Fruit fly (Drosophila melanogaster) whole organism, embryonic: ENCODE results near the gene CG9150.

Experiments
- Abd-B ChIP-seq: fragments of 200-800 bp; sonication (Bioruptor generic); optimal IDR thresholded peaks from 2 replicates; lab custom pipeline; 2018; ENCODE audit warnings: missing biosample characterization, mild to moderate bottlenecking, missing genetic modification characterization, moderate library complexity
- CG10431 ChIP-seq: fragments of 200-800 bp; sonication (Bioruptor generic); optimal IDR thresholded peaks from 3 replicates; lab custom pipeline; 2018; ENCODE audit warnings: missing biosample characterization, mild to moderate bottlenecking, missing genetic modification characterization
- CG12659 ChIP-seq: fragments of 200-800 bp; sonication (Bioruptor generic); optimal IDR thresholded peaks from 3 replicates; lab custom pipeline; 2017; ENCODE audit warnings: mild to moderate bottlenecking, missing biosample characterization, missing genetic modification reagents, missing genetic modification characterization
- CG13624 ChIP-seq: fragments of 200-800 bp; sonication (Bioruptor generic); optimal IDR thresholded peaks from 2 replicates; lab custom pipeline; 2016; ENCODE audit warnings: missing biosample characterization, missing genetic modification characterization
- CG13775 ChIP-seq: fragments of 200-800 bp; sonication (Bioruptor generic); optimal IDR thresholded peaks from 3 replicates; lab custom pipeline; 2017; ENCODE audit warnings: missing biosample characterization, mild to moderate bottlenecking, missing genetic modification characterization
- CG17186 ChIP-seq: fragments of 200-800 bp; sonication (Bioruptor generic); optimal IDR thresholded peaks from 3 replicates; lab custom pipeline; 2017; ENCODE audit warnings: missing biosample characterization, missing genetic modification reagents, missing genetic modification characterization
- CG17612 ChIP-seq: fragments of 200-800 bp; sonication (Bioruptor generic); IDR thresholded peaks from 2 replicates; pipeline ENCODE4 v1.3.6; 2022; ENCODE audit warnings: missing biosample characterization, missing genetic modification characterization
- CG17912 ChIP-seq: fragments of 200-800 bp; sonication (Bioruptor generic); optimal IDR thresholded peaks from 2 replicates; lab custom pipeline; 2018; ENCODE audit warnings: missing biosample characterization, mild to moderate bottlenecking, missing genetic modification characterization
- CG18011 ChIP-seq: fragments of 200-800 bp; sonication (Bioruptor generic); optimal IDR thresholded peaks from 2 replicates; lab custom pipeline; 2017; ENCODE audit warnings: missing biosample characterization, missing genetic modification characterization, mild to moderate bottlenecking, moderate library complexity, missing genotype
- CG2199 ChIP-seq: fragments of 200-800 bp; sonication (Bioruptor generic); IDR thresholded peaks from 3 replicates; pipeline ENCODE4 v1.3.6; 2022; ENCODE audit warnings: missing biosample characterization, missing genetic modification characterization
- CG31224 ChIP-seq: fragments of 200-800 bp; sonication (Bioruptor generic); IDR thresholded peaks from 2 replicates; pipeline ENCODE4 v1.3.6; 2022; ENCODE audit warnings: missing biosample characterization, missing genetic modification characterization
- CG31365 ChIP-seq: fragments of 200-800 bp; sonication (Bioruptor generic); optimal IDR thresholded peaks from 2 replicates; lab custom pipeline; 2018; ENCODE audit warnings: missing biosample characterization, mild to moderate bottlenecking, missing genetic modification characterization
- CG32767 ChIP-seq: fragments of 200-800 bp; sonication (Bioruptor generic); IDR thresholded peaks from 2 replicates; pipeline ENCODE4 v1.3.6; 2022; ENCODE audit warnings: missing biosample characterization, missing genetic modification characterization
- CG34376 ChIP-seq: fragments of 200-800 bp; sonication (Bioruptor generic); optimal IDR thresholded peaks from 2 replicates; lab custom pipeline; 2018; ENCODE audit warnings: missing biosample characterization, mild to moderate bottlenecking, missing genetic modification characterization
- CG7839 ChIP-seq: fragments of 200-800 bp; sonication (Bioruptor generic); optimal IDR thresholded peaks from 3 replicates; lab custom pipeline; 2018; ENCODE audit warnings: missing biosample characterization, mild to moderate bottlenecking, missing genetic modification characterization, moderate library complexity
- CG8359 ChIP-seq: fragments of 200-800 bp; sonication (Bioruptor generic); optimal IDR thresholded peaks from 2 replicates; lab custom pipeline; 2017; ENCODE audit warnings: missing biosample characterization, mild to moderate bottlenecking, missing genetic modification characterization, borderline replicate concordance
- CG8388 ChIP-seq: fragments of 200-800 bp; sonication (Bioruptor generic); optimal IDR thresholded peaks from 2 replicates; lab custom pipeline; 2019; ENCODE audit warnings: missing biosample characterization, mild to moderate bottlenecking, missing genetic modification characterization, moderate library complexity
- CG9932 ChIP-seq: fragments of 200-800 bp; sonication (Bioruptor generic); IDR thresholded peaks from 2 replicates; pipeline ENCODE4 v1.3.6; 2022; ENCODE audit warnings: missing biosample characterization, missing genetic modification characterization
- D19A ChIP-seq: fragments of 200-800 bp; optimal IDR thresholded peaks from 3 replicates; lab custom pipeline; 2019; ENCODE audit warnings: missing biosample characterization, mild to moderate bottlenecking, missing genetic modification characterization, moderate library complexity
- Dip3 ChIP-seq: fragments of 200-800 bp; sonication (Bioruptor generic); optimal IDR thresholded peaks from 3 replicates; lab custom pipeline; 2016; ENCODE audit warnings: missing biosample characterization, missing genetic modification characterization
- Gsc ChIP-seq: fragments of 200-800 bp; sonication (Bioruptor generic); IDR thresholded peaks from 2 replicates; pipeline ENCODE4 v1.3.6; 2022; ENCODE audit warnings: missing biosample characterization, missing genetic modification characterization
- Kr ChIP-seq: fragments of 200-800 bp; sonication (Bioruptor generic); optimal IDR thresholded peaks from 2 replicates; lab custom pipeline; 2017; ENCODE audit warnings: missing biosample characterization, mild to moderate bottlenecking, missing genetic modification characterization
- Nf-YA ChIP-seq: fragments of 200-800 bp; sonication (Bioruptor generic); IDR thresholded peaks from 2 replicates; pipeline ENCODE4 v1.3.6; 2022; ENCODE audit warnings: missing biosample characterization, missing genetic modification characterization
- Sox100B ChIP-seq: fragments of 200-800 bp; sonication (Bioruptor generic); optimal IDR thresholded peaks from 3 replicates; lab custom pipeline; 2018; ENCODE audit warnings: missing biosample characterization, mild to moderate bottlenecking, missing genetic modification characterization
- Sry-β ChIP-seq: fragments of 200-800 bp; sonication (Bioruptor generic); optimal IDR thresholded peaks from 2 replicates; lab custom pipeline; 2018; ENCODE audit warnings: missing biosample characterization, mild to moderate bottlenecking, missing genetic modification characterization, moderate library complexity
- Ssrp ChIP-seq: fragments of 200-800 bp; sonication (Bioruptor generic); optimal IDR thresholded peaks from 2 replicates; lab custom pipeline; 2018; ENCODE audit warnings: missing biosample characterization, mild to moderate bottlenecking, missing genetic modification characterization, moderate library complexity
- ab ChIP-seq: fragments of 200-800 bp; sonication (Bioruptor generic); optimal IDR thresholded peaks from 2 replicates; lab custom pipeline; 2016; ENCODE audit warnings: missing biosample characterization, missing genetic modification characterization
- amos ChIP-seq: fragments of 200-800 bp; sonication (Bioruptor generic); IDR thresholded peaks from 2 replicates; pipeline ENCODE4 v1.3.6; 2022; ENCODE audit warnings: missing biosample characterization, missing genetic modification characterization; ENCODE audit not compliant: partially characterized antibody
- cas ChIP-seq: fragments of 200-800 bp; sonication (Bioruptor generic); IDR thresholded peaks from 2 replicates; pipeline ENCODE4 v1.3.6; 2022; ENCODE audit warnings: missing biosample characterization, missing genetic modification characterization
- corto ChIP-seq: fragments of 200-800 bp; sonication (Bioruptor generic); optimal IDR thresholded peaks from 2 replicates; lab custom pipeline; 2016; ENCODE audit warnings: missing biosample characterization, mild to moderate bottlenecking, missing genetic modification characterization, moderate library complexity
- cwo ChIP-seq: fragments of 200-800 bp; sonication (Bioruptor generic); optimal IDR thresholded peaks from 3 replicates; lab custom pipeline; 2017; ENCODE audit warnings: missing biosample characterization, missing genetic modification characterization, mild to moderate bottlenecking, moderate library complexity, missing genetic modification reagents
- dm ChIP-seq: fragments of 200-800 bp; sonication (Bioruptor generic); optimal IDR thresholded peaks from 3 replicates; lab custom pipeline; 2016; ENCODE audit warnings: missing biosample characterization, missing genetic modification characterization
- ewg ChIP-seq: fragments of 200-800 bp; sonication (Bioruptor generic); optimal IDR thresholded peaks from 3 replicates; lab custom pipeline; 2017; ENCODE audit warnings: mild to moderate bottlenecking, missing biosample characterization, missing genetic modification reagents, missing genetic modification characterization
- h ChIP-seq: fragments of >200 bp; optimal IDR thresholded peaks from 2 replicates; lab custom pipeline; 2017
- hbn ChIP-seq: fragments of 200-800 bp; sonication (Bioruptor generic); IDR thresholded peaks from 2 replicates; pipeline ENCODE4 v1.3.6; 2022; ENCODE audit warnings: missing biosample characterization, missing genetic modification characterization; ENCODE audit not compliant: partially characterized antibody
- her ChIP-seq: fragments of 200-800 bp; sonication (Bioruptor generic); optimal IDR thresholded peaks from 2 replicates; lab custom pipeline; 2016; ENCODE audit warnings: missing biosample characterization, missing genetic modification characterization
- hkb ChIP-seq, 2 experiments: fragments of 200-800 bp in 1 of 2; fragments of >200 bp in 1 of 2; sonication (Bioruptor generic) in 1 of 2; IDR thresholded peaks in 1 of 2; optimal IDR thresholded peaks in 1 of 2; 2 replicates each; pipeline versions ENCODE4 v1.3.6 to Lab custom; 2017 to 2022; ENCODE audit warnings: missing biosample characterization in 1 of 2, missing genetic modification characterization in 1 of 2
- jumu ChIP-seq: fragments of 200-800 bp; sonication (Bioruptor generic); optimal IDR thresholded peaks from 3 replicates; lab custom pipeline; 2016; ENCODE audit warnings: missing biosample characterization, missing genetic modification characterization
- ken ChIP-seq: fragments of 200-800 bp; sonication (Bioruptor generic); IDR thresholded peaks from 3 replicates; pipeline ENCODE4 v1.3.6; 2022; ENCODE audit warnings: missing biosample characterization, missing genetic modification characterization
- mirr ChIP-seq: fragments of 200-800 bp; sonication (Bioruptor generic); optimal IDR thresholded peaks from 3 replicates; lab custom pipeline; 2018; ENCODE audit warnings: missing biosample characterization, mild to moderate bottlenecking, missing genetic modification characterization
- org-1 ChIP-seq: fragments of 200-800 bp; sonication (Bioruptor generic); optimal IDR thresholded peaks from 2 replicates; lab custom pipeline; 2017; ENCODE audit warnings: missing biosample characterization, missing genetic modification characterization
- repo ChIP-seq: fragments of 200-800 bp; sonication (Bioruptor generic); optimal IDR thresholded peaks from 2 replicates; lab custom pipeline; 2016; ENCODE audit warnings: missing biosample characterization, missing genetic modification characterization
- sc ChIP-seq, 3 experiments: fragments of >200 bp in 2 of 3; fragments of 200-800 bp in 1 of 3; sonication (Bioruptor generic) in 1 of 3; optimal IDR thresholded peaks; 2 replicates in 2 of 3; 3 replicates in 1 of 3; lab custom pipeline; 2017; ENCODE audit warnings: mild to moderate bottlenecking in 1 of 3, missing biosample characterization in 1 of 3, missing genetic modification characterization in 1 of 3, missing genetic modification reagents in 1 of 3
- sd ChIP-seq: fragments of 200-800 bp; sonication (Bioruptor generic); optimal IDR thresholded peaks from 3 replicates; lab custom pipeline; 2018; ENCODE audit warnings: missing biosample characterization, mild to moderate bottlenecking, missing genetic modification characterization, moderate library complexity
- slp2 ChIP-seq: fragments of 200-800 bp; sonication (Bioruptor generic); optimal IDR thresholded peaks from 2 replicates; lab custom pipeline; 2016; ENCODE audit warnings: missing biosample characterization, missing genetic modification characterization
- ttk ChIP-seq: fragments of 200-800 bp; sonication (Bioruptor generic); IDR thresholded peaks from 2 replicates; pipeline ENCODE4 v2.1.2; 2022; ENCODE audit warnings: missing biosample characterization, missing genetic modification characterization
- twi ChIP-seq: fragments of 200-800 bp; optimal IDR thresholded peaks from 2 replicates; lab custom pipeline; 2019; ENCODE audit warnings: missing biosample characterization, mild to moderate bottlenecking, missing genetic modification characterization, moderate library complexity
- tx ChIP-seq: fragments of 200-800 bp; sonication (Bioruptor generic); optimal IDR thresholded peaks from 2 replicates; lab custom pipeline; 2016; ENCODE audit warnings: missing biosample characterization, missing genetic modification characterization
- usp ChIP-seq: fragments of >200 bp; optimal IDR thresholded peaks from 2 replicates; lab custom pipeline; 2017; ENCODE audit warnings: missing biosample characterization, missing genetic modification characterization

CG9150 gene

DNA sequence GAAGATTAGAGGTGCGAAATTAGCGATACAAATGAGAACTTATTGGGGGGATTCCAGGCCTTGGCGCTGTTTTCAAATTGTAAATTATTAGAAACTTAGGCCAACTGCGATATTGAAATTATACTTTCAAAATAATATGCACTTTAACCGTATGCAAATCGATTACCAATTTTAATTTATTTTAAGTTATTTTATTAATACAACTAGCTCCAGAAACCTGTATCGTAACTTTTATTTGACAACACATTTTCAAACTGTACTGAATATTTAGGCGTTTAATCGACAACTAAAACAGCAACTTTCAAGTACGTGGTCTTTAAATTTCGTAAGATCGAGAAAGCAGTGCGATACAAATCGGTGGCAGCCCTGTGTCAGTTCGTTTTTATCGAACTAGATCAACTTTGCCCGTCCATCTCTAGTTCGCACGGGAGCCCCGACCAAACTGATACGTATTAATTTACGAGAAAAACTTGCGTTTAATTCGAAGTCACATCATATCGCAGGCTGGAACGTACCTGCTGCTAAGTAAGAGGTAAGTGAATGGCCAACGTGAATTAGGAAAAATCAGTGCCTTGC is 2.4 kb upstream of the CG9150 start, which contains the start of the genes CG9154 and Kr-h2 (continued):
- TF ChIP-seq cas (GFP tag; lab: Robert Waterston, UW): no peak
- TF ChIP-seq hkb (optimal IDR thresholded peaks at IDR 0.05; lab: Kevin White, UChicago): no peak
- TF ChIP-seq hkb (GFP tag; IDR thresholded peaks at IDR 0.05; lab: Robert Waterston, UW): no peak
- TF ChIP-seq jumu (GFP tag; lab: Kevin White, UChicago): no peak
- no peak for TF ChIP-seq Nf-YA (GFP tag; lab: Robert Waterston, UW)
- TF ChIP-seq Sry-β: peak; percentile 28
- no peak for TF ChIP-seq Ssrp
- no peak for TF ChIP-seq Kr (GFP tag; lab: Kevin White, UChicago)
- peak; percentile 51 for TF ChIP-seq CG13775 (GFP tag; lab: Kevin White, UChicago)
- TF ChIP-seq ken (GFP tag; lab: Robert Waterston, UW): no peak
- TF ChIP-seq ab (GFP tag; lab: Kevin White, UChicago): no peak
- no peak for TF ChIP-seq CG10431 (GFP tag; lab: Kevin White, UChicago)
- TF ChIP-seq CG17186 (GFP tag; lab: Kevin White, UChicago): peak; percentile 42
- peak; percentile 24 for TF ChIP-seq mirr (GFP tag; lab: Kevin White, UChicago)
- no peak for TF ChIP-seq CG2199 (GFP tag; lab: Robert Waterston, UW)
- no peak for TF ChIP-seq Gsc (GFP tag; lab: Robert Waterston, UW)
- TF ChIP-seq sc (optimal IDR thresholded peaks at IDR 0.05; lab: Kevin White, UChicago): no peak
- no peak for TF ChIP-seq sc (GFP tag; optimal IDR thresholded peaks at IDR 0.05; lab: Kevin White, UChicago)
- TF ChIP-seq tx (GFP tag; lab: Kevin White, UChicago): no peak
- peak; percentile 33 for TF ChIP-seq sd (tag; lab: Kevin White, UChicago)
- TF ChIP-seq hbn: peak; percentile 33; the same call in 1 of the 2 replicates
- no peak for TF ChIP-seq ttk (GFP tag; lab: Robert Waterston, UW)
- TF ChIP-seq CG31224: peak; percentile 25; the same call in 1 of the 2 replicates
- no peak for TF ChIP-seq org-1 (GFP tag; lab: Kevin White, UChicago)
- no peak for TF ChIP-seq ewg (GFP tag; lab: Kevin White, UChicago)
- no peak for TF ChIP-seq usp (GFP tag; lab: Kevin White, UChicago)
- TF ChIP-seq CG18011 (GFP tag; lab: Kevin White, UChicago): peak; percentile 41
- no peak for TF ChIP-seq twi (tag; lab: Kevin White, UChicago)
- TF ChIP-seq dm (GFP tag; lab: Kevin White, UChicago): peak; percentile 26
- peak; percentile 19 for TF ChIP-seq CG13624 (GFP tag; lab: Kevin White, UChicago)
- TF ChIP-seq, all 482 proteins: peak for 174

- TF ChIP-seq CG31365 (tag; lab: Kevin White, UChicago) (peak; percentile 92), slp2 (peak; percentile 99), CG9932 (peak; percentile 99), Sox100B (peak; percentile 99), Abd-B (GFP tag; lab: Kevin White, UChicago) (peak; percentile 99), Dip3 (peak; percentile 99), cwo (GFP tag; lab: Kevin White, UChicago) (peak; percentile 97), CG17612 (GFP tag; lab: Robert Waterston, UW) (peak; percentile 96), CG32767 (GFP tag; lab: Robert Waterston, UW) (peak; percentile 100), CG8388 (peak; percentile 99), CG12659 (GFP tag; lab: Kevin White, UChicago) (peak; percentile 100), corto (GFP tag; lab: Kevin White, UChicago) (peak; percentile 99), CG17912 (peak; percentile 96), her (GFP tag; lab: Kevin White, UChicago) (peak; percentile 98), CG8359 (GFP tag; lab: Kevin White, UChicago) (peak; percentile 90), amos (GFP tag; lab: Robert Waterston, UW) (peak; percentile 52; the same call in 1 of the 2 replicates), D19A (tag; lab: Kevin White, UChicago) (peak; percentile 99), h (lab: Kevin White, UChicago) (no peak), CG7839 (tag; lab: Kevin White, UChicago) (peak; percentile 100), hkb (optimal IDR thresholded peaks at IDR 0.05; lab: Kevin White, UChicago) (no peak), hkb (GFP tag; IDR thresholded peaks at IDR 0.05; lab: Robert Waterston, UW) (peak; percentile 100), repo (GFP tag; lab: Kevin White, UChicago) (peak; percentile 99), CG34376 (GFP tag; lab: Kevin White, UChicago) (peak; percentile 99)
Measured at dm6 chr2L:6065823-6066222, 2.6 kb downstream of the CG9150 start, which contains the start of the genes Fbw5 and CG9147. Fbw5 (minus strand) TSS chr2L:6065953. CG9147 (plus strand) TSS chr2L:6065997.
